Worm (Caenorhabditis elegans) whole organism, L3 larva: ENCODE results near the gene ZK262.9.

Experiments used
- jun-1 ChIP-seq: fragments of 150-350 bp; optimal IDR thresholded peaks from 2 replicates; lab custom pipeline; 2014; ENCODE audit warnings: missing biosample characterization, missing genetic modification reagents, missing genetic modification characterization
- mdl-1 ChIP-seq: fragments of 150-350 bp; optimal IDR thresholded peaks from 2 replicates; lab custom pipeline; 2014; ENCODE audit warnings: missing biosample characterization, missing genetic modification characterization
- nhr-11 ChIP-seq: fragments of 150-350 bp; optimal IDR thresholded peaks from 2 replicates; lab custom pipeline; 2014; ENCODE audit warnings: missing biosample characterization, missing genetic modification characterization
- nhr-25 ChIP-seq: sonication (generic microtip); optimal IDR thresholded peaks from 2 replicates; lab custom pipeline; 2017; ENCODE audit warnings: missing biosample characterization, missing genetic modification characterization
- pha-4 ChIP-seq: fragments of 150-350 bp; optimal IDR thresholded peaks from 2 replicates; lab custom pipeline; 2014; ENCODE audit warnings: missing biosample characterization, missing genetic modification reagents, missing genetic modification characterization

DNA sequence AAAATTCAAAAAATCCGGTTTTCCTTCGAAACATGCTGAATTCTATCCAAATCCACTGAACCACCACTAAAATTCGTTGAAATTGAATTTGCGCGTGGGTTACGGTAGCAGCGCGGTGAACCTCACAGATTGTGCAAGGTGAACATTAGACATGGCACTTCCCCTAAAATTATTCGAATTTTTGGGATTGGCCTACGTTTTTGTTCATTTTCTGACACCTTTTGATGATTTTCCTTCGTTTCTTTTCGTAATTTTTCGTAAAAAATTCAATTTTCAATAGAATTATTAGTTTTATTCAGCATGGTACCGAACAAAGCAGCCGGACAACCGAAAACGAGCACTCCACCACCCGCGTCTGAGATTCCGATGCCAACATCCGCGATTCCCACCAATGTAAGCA is 1.5 kb upstream of the ZK262.9 start, which contains the start of gene ZK262.8:
- no peak for TF ChIP-seq nhr-11 (tag; lab: Kevin White, UChicago)
- no peak for TF ChIP-seq jun-1 (tag; lab: Kevin White, UChicago)
- TF ChIP-seq mdl-1: no peak
- TF ChIP-seq nhr-25 (tag; lab: Kevin White, UChicago): no peak
- no peak for TF ChIP-seq pha-4 (tag; lab: Kevin White, UChicago)
